Fruit fly (Drosophila melanogaster): ENCODE measurements around the gene vib.

The vib gene

dm6 chr3R:19190020-19190419 lies 36.4 kb downstream of the vib start:
- no peak for TF ChIP-seq Crg-1 (GFP tag; optimal IDR thresholded peaks at IDR 0.05)
- no peak for TF ChIP-seq CG33017 (tag; optimal IDR thresholded peaks at IDR 0.05)
- TF ChIP-seq Mnt (GFP tag; optimal IDR thresholded peaks at IDR 0.05), result no peak
- TF ChIP-seq CG7101 (tag; optimal IDR thresholded peaks at IDR 0.05), result no peak
- TF ChIP-seq pad (GFP tag; optimal IDR thresholded peaks at IDR 0.05), result no peak
- no peak for TF ChIP-seq kay (GFP tag; ENCODE audit: borderline replicate concordance)
- TF ChIP-seq ovo (GFP tag; optimal IDR thresholded peaks at IDR 0.05), result no peak
- no peak for TF ChIP-seq toe (GFP tag; optimal IDR thresholded peaks at IDR 0.05)
- TF ChIP-seq cic (GFP tag; optimal IDR thresholded peaks at IDR 0.05), result no peak
- TF ChIP-seq Clk (GFP tag; optimal IDR thresholded peaks at IDR 0.05), result no peak
- TF ChIP-seq CG5204 (GFP tag; optimal IDR thresholded peaks at IDR 0.05), result no peak
- TF ChIP-seq CG14711 (tag; optimal IDR thresholded peaks at IDR 0.05), result no peak
- no peak for TF ChIP-seq bab1 (GFP tag; optimal IDR thresholded peaks at IDR 0.05)
- no peak for TF ChIP-seq tj (GFP tag; optimal IDR thresholded peaks at IDR 0.05)
- TF ChIP-seq CG12768 (GFP tag; optimal IDR thresholded peaks at IDR 0.05), result no peak
- TF ChIP-seq CG1620 (GFP tag; optimal IDR thresholded peaks at IDR 0.05), result no peak
- no peak for TF ChIP-seq CG11617 (GFP tag; optimal IDR thresholded peaks at IDR 0.05)
- TF ChIP-seq cnc (optimal IDR thresholded peaks at IDR 0.05), result no peak
- no peak for TF ChIP-seq Hr96 (GFP tag; optimal IDR thresholded peaks at IDR 0.05)
- no peak for TF ChIP-seq CG7045 (GFP tag; optimal IDR thresholded peaks at IDR 0.05)

- no peak for TF ChIP-seq CG5204 (GFP tag; optimal IDR thresholded peaks at IDR 0.05)
- no peak for TF ChIP-seq CG33017 (tag; optimal IDR thresholded peaks at IDR 0.05)
- TF ChIP-seq kay (GFP tag; ENCODE audit: borderline replicate concordance), result no peak
- no peak for TF ChIP-seq CG1620 (GFP tag; optimal IDR thresholded peaks at IDR 0.05)
- no peak for TF ChIP-seq Mnt (GFP tag; optimal IDR thresholded peaks at IDR 0.05)
- TF ChIP-seq ovo (GFP tag; optimal IDR thresholded peaks at IDR 0.05), result no peak
- TF ChIP-seq CG14711 (tag; optimal IDR thresholded peaks at IDR 0.05), result no peak
- no peak for TF ChIP-seq cic (GFP tag; optimal IDR thresholded peaks at IDR 0.05)
- TF ChIP-seq bab1 (GFP tag; optimal IDR thresholded peaks at IDR 0.05), result no peak
- no peak for TF ChIP-seq Clk (GFP tag; optimal IDR thresholded peaks at IDR 0.05)
- TF ChIP-seq cnc (optimal IDR thresholded peaks at IDR 0.05), result no peak
- no peak for TF ChIP-seq pad (GFP tag; optimal IDR thresholded peaks at IDR 0.05)
- no peak for TF ChIP-seq tj (GFP tag; optimal IDR thresholded peaks at IDR 0.05)
- TF ChIP-seq toe (GFP tag; optimal IDR thresholded peaks at IDR 0.05), result no peak
- TF ChIP-seq CG7045 (GFP tag; optimal IDR thresholded peaks at IDR 0.05), result no peak
- no peak for TF ChIP-seq CG7101 (tag; optimal IDR thresholded peaks at IDR 0.05)
These were observed 38.7 kb downstream of the vib start for dm6 chr3R:19187717-19188149.

dm6 chr3R:19182848-19183247 lies 43.6 kb downstream of the vib start:
- no peak for TF ChIP-seq pad (GFP tag; optimal IDR thresholded peaks at IDR 0.05)
- no peak for TF ChIP-seq Clk (GFP tag; optimal IDR thresholded peaks at IDR 0.05)
- no peak for TF ChIP-seq CG12768 (GFP tag; optimal IDR thresholded peaks at IDR 0.05)
- TF ChIP-seq Mnt (GFP tag; optimal IDR thresholded peaks at IDR 0.05), result no peak
- no peak for TF ChIP-seq CG1620 (GFP tag; optimal IDR thresholded peaks at IDR 0.05)
- no peak for TF ChIP-seq tj (GFP tag; optimal IDR thresholded peaks at IDR 0.05)
- no peak for TF ChIP-seq CG33017 (tag; optimal IDR thresholded peaks at IDR 0.05)
- TF ChIP-seq ovo (GFP tag; optimal IDR thresholded peaks at IDR 0.05), result no peak
- TF ChIP-seq toe (GFP tag; optimal IDR thresholded peaks at IDR 0.05), result no peak
- no peak for TF ChIP-seq CG5204 (GFP tag; optimal IDR thresholded peaks at IDR 0.05)
- no peak for TF ChIP-seq Crg-1 (GFP tag; optimal IDR thresholded peaks at IDR 0.05)
- TF ChIP-seq CG11617 (GFP tag; optimal IDR thresholded peaks at IDR 0.05), result no peak
- no peak for TF ChIP-seq kay (GFP tag; ENCODE audit: borderline replicate concordance)
- TF ChIP-seq CG7045 (GFP tag; optimal IDR thresholded peaks at IDR 0.05), result no peak
- TF ChIP-seq CG7101 (tag; optimal IDR thresholded peaks at IDR 0.05), result no peak
- TF ChIP-seq CG14711 (tag; optimal IDR thresholded peaks at IDR 0.05), result no peak
- no peak for TF ChIP-seq cnc (optimal IDR thresholded peaks at IDR 0.05)
- no peak for TF ChIP-seq Hr96 (GFP tag; optimal IDR thresholded peaks at IDR 0.05)
- TF ChIP-seq bab1 (GFP tag; optimal IDR thresholded peaks at IDR 0.05), result no peak
- no peak for TF ChIP-seq cic (GFP tag; optimal IDR thresholded peaks at IDR 0.05)

dm6 chr3R:19181214-19181613 lies 45.2 kb downstream of the vib start:
- TF ChIP-seq tj (GFP tag; optimal IDR thresholded peaks at IDR 0.05), result no peak
- TF ChIP-seq CG5204 (GFP tag; optimal IDR thresholded peaks at IDR 0.05), result peak; percentile 18
- TF ChIP-seq CG12768 (GFP tag; optimal IDR thresholded peaks at IDR 0.05), result no peak
- TF ChIP-seq Crg-1 (GFP tag; optimal IDR thresholded peaks at IDR 0.05), result no peak
- TF ChIP-seq pad (GFP tag; optimal IDR thresholded peaks at IDR 0.05), result no peak
- no peak for TF ChIP-seq toe (GFP tag; optimal IDR thresholded peaks at IDR 0.05)
- no peak for TF ChIP-seq CG33017 (tag; optimal IDR thresholded peaks at IDR 0.05)
- TF ChIP-seq Mnt (GFP tag; optimal IDR thresholded peaks at IDR 0.05), result no peak

- TF ChIP-seq tj (GFP tag; optimal IDR thresholded peaks at IDR 0.05) (peak; percentile 82), cic (GFP tag; optimal IDR thresholded peaks at IDR 0.05) (no peak), Mnt (GFP tag; optimal IDR thresholded peaks at IDR 0.05) (no peak), bab1 (GFP tag; optimal IDR thresholded peaks at IDR 0.05) (peak; percentile 24), Crg-1 (GFP tag; optimal IDR thresholded peaks at IDR 0.05) (peak; percentile 41), kay (GFP tag; ENCODE audit: borderline replicate concordance) (peak; percentile 53), CG7101 (tag; optimal IDR thresholded peaks at IDR 0.05) (peak; percentile 16), CG14711 (tag; optimal IDR thresholded peaks at IDR 0.05) (no peak), Hr96 (GFP tag; optimal IDR thresholded peaks at IDR 0.05) (peak; percentile 20), CG11617 (GFP tag; optimal IDR thresholded peaks at IDR 0.05) (no peak)
These were observed 46.1 kb downstream of the vib start, which contains the start of the genes CG5555 and myd for dm6 chr3R:19180263-19180893. TSS of gene CG5555 (minus strand) at chr3R:19180538. TSS of gene myd (plus strand) at chr3R:19180659.

dm6 chr3R:19176700-19177099 lies 49.8 kb downstream of the vib start, which contains the start of gene CG14282:
TSS of gene CG14282 (plus strand) at chr3R:19177000.
- TF ChIP-seq CG11617 (GFP tag; optimal IDR thresholded peaks at IDR 0.05) (no peak), CG33017 (tag; optimal IDR thresholded peaks at IDR 0.05) (no peak), bab1 (GFP tag; optimal IDR thresholded peaks at IDR 0.05) (no peak), CG12768 (GFP tag; optimal IDR thresholded peaks at IDR 0.05) (no peak), CG14711 (tag; optimal IDR thresholded peaks at IDR 0.05) (no peak), CG1620 (GFP tag; optimal IDR thresholded peaks at IDR 0.05) (no peak), toe (GFP tag; optimal IDR thresholded peaks at IDR 0.05) (no peak), cnc (optimal IDR thresholded peaks at IDR 0.05) (no peak), Mnt (GFP tag; optimal IDR thresholded peaks at IDR 0.05) (no peak), Hr96 (GFP tag; optimal IDR thresholded peaks at IDR 0.05) (no peak), CG7045 (GFP tag; optimal IDR thresholded peaks at IDR 0.05) (no peak), tj (GFP tag; optimal IDR thresholded peaks at IDR 0.05) (no peak), Crg-1 (GFP tag; optimal IDR thresholded peaks at IDR 0.05) (no peak), Clk (GFP tag; optimal IDR thresholded peaks at IDR 0.05) (no peak), ovo (GFP tag; optimal IDR thresholded peaks at IDR 0.05) (no peak), cic (GFP tag; optimal IDR thresholded peaks at IDR 0.05) (no peak), CG7101 (tag; optimal IDR thresholded peaks at IDR 0.05) (no peak), pad (GFP tag; optimal IDR thresholded peaks at IDR 0.05) (no peak), kay (GFP tag; ENCODE audit: borderline replicate concordance) (no peak)
